Worm (Caenorhabditis elegans) whole organism, midembryonic: Measurements from ENCODE around the gene evl-18.

Experiments
- T22C8.4 ChIP-seq: fragments of 200-800 bp; sonication (Bioruptor generic); IDR thresholded peaks from 2 replicates; pipeline ENCODE4 v1.3.6; 2022; ENCODE audit warnings: missing genetic modification characterization, missing compliant biosample characterization
- cog-1 ChIP-seq: sonication (generic microtip); optimal IDR thresholded peaks from 2 replicates; lab custom pipeline; 2016; ENCODE audit warnings: missing genetic modification characterization, missing compliant biosample characterization
- flt-1 ChIP-seq: fragments of 200-800 bp; sonication (Bioruptor generic); IDR thresholded peaks from 2 replicates; pipeline ENCODE4 v1.3.6; 2022; ENCODE audit warnings: missing genetic modification characterization, missing compliant biosample characterization
- klf-2 ChIP-seq: fragments of 200-800 bp; sonication (Bioruptor generic); conservative IDR thresholded peaks from 2 replicates; pipeline ENCODE4 v1.3.6; 2022; ENCODE audit warnings: missing genetic modification reagents, missing genetic modification characterization, missing compliant biosample characterization
- med-1 ChIP-seq: sonication (generic microtip); optimal IDR thresholded peaks from 2 replicates; lab custom pipeline; 2017; ENCODE audit warnings: missing genetic modification characterization, mild to moderate bottlenecking, missing compliant biosample characterization, antibody characterized with exemption, missing genetic modification reagents; ENCODE audit not compliant: insufficient read depth
- ref-1 ChIP-seq: fragments of 200-800 bp; sonication (Bioruptor generic); conservative IDR thresholded peaks from 2 replicates; pipeline ENCODE4 v1.3.6; 2022; ENCODE audit warnings: missing genetic modification reagents, missing genetic modification characterization, missing compliant biosample characterization
- tab-1 ChIP-seq: fragments of 200-800 bp; sonication (Bioruptor generic); IDR thresholded peaks from 2 replicates; pipeline ENCODE4 v1.3.6; 2022; ENCODE audit warnings: missing genetic modification characterization, missing compliant biosample characterization
- ztf-23 ChIP-seq: fragments of 200-800 bp; sonication (Bioruptor generic); IDR thresholded peaks from 2 replicates; pipeline ENCODE4 v1.3.6; 2022; ENCODE audit warnings: missing genetic modification reagents, missing genetic modification characterization, missing compliant biosample characterization
- ztf-29 ChIP-seq: fragments of 200-800 bp; sonication (Bioruptor generic); IDR thresholded peaks from 2 replicates; pipeline ENCODE4 v1.3.6; 2022; ENCODE audit warnings: missing genetic modification reagents, missing genetic modification characterization, missing compliant biosample characterization

The evl-18 gene

DNA sequence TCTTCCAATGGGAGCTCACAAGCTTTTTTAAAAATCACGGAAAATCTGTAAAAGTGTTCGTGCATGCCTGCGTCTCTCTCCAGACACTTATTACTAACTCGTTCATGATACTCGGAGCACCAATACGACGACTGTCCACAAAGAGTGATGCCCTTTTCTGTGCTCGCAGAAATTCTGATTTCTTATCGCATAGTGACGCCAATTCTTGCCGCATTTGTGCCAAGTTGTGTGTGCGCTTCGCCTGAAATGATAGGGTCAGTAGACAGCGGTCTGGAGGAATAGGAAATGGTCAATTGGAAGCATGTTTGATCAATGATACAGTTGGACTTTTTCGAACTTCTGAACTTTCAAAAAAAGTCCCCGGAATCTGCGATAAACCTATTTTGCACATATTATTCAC lies 29.2 kb upstream of the evl-18 start:
- TF ChIP-seq med-1 (GFP tag; lab: Kevin White, UChicago): no peak

DNA sequence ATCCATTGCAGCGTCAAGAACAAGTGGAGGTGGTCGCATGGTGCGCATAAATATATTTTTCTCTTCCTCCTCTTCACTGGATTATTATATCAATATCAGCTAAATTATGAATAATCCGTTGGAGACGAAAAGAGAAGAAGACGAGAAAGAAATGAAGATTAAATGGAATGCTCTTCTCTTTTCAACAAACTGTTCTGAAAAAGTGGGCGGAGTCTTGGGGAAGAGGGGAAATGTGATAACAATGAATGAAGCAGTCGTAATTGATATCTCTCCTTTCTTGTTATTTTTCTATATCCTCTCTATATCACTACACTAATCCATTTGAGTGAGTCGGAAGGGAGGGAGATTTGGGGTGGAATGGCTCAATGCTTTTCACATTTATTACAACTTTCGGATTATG lies 24.5 kb upstream of the evl-18 start, which contains the start of gene arcp-1:
Gene arcp-1, minus strand, starts transcription at position 101 of the 400 bp plus-strand sequence.
- no peak for TF ChIP-seq tab-1 (GFP tag; lab: Robert Waterston, UW)
- no peak for TF ChIP-seq ztf-29
- TF ChIP-seq klf-2 (GFP tag; lab: Robert Waterston, UW): no peak
- no peak for TF ChIP-seq med-1 (GFP tag; lab: Kevin White, UChicago)
- TF ChIP-seq ztf-23 (GFP tag; lab: Robert Waterston, UW): no peak
- no peak for TF ChIP-seq ref-1

DNA sequence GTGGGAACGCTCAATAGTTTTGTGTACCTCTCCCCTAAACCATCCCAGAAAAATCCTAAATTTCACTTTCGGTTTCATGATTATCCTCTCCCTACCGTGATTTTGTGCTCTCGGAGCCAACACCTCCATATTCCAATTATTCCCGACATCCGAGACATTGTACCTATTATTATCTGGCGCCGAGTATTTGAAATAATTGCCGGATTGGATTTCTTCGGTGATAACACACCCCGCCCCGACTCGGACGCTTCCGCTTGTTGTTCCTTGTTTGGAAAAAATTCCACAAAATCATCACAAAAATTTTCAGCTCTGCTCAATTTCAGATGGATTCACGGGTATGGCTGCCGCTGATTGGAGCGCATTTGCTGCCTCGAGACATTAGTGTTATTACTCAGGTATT lies 10.3 kb upstream of the evl-18 start, which contains the start of gene lin-48:
Gene lin-48, plus strand, starts transcription at position 301 of the 400 bp plus-strand sequence.
- TF ChIP-seq ref-1: 0 out of 2 replicates have a peak, but pooled peaks have one; percentile 2
- no peak for TF ChIP-seq flt-1 (GFP tag; lab: Robert Waterston, UW)

DNA sequence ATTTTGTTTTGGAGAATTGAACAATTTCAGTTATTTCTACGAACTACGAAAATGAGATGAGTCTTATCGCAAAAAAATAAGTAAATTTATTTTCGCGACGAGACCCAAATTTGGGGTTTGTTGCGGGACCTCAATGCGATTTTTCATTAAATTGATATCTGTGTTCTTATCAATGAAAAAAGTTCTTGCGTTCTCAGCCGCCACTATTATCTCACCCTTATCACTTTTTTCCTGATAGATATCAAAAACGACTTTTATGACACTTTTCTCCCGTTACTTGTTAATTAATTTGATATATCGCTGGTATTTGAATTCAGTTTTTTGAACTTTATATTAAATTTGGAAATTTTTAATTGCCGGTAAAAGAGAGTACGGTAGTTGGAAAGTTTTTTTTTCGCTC lies 8.5 kb upstream of the evl-18 start:
- TF ChIP-seq med-1 (GFP tag; lab: Kevin White, UChicago) (no peak), klf-2 (GFP tag; lab: Robert Waterston, UW) (no peak), flt-1 (GFP tag; lab: Robert Waterston, UW) (no peak), T22C8.4 (GFP tag; lab: Robert Waterston, UW) (no peak), ztf-23 (GFP tag; lab: Robert Waterston, UW) (no peak), ref-1 (no peak), tab-1 (GFP tag; lab: Robert Waterston, UW) (no peak), cog-1 (tag; lab: Kevin White, UChicago) (no peak), ztf-29 (no peak)

DNA sequence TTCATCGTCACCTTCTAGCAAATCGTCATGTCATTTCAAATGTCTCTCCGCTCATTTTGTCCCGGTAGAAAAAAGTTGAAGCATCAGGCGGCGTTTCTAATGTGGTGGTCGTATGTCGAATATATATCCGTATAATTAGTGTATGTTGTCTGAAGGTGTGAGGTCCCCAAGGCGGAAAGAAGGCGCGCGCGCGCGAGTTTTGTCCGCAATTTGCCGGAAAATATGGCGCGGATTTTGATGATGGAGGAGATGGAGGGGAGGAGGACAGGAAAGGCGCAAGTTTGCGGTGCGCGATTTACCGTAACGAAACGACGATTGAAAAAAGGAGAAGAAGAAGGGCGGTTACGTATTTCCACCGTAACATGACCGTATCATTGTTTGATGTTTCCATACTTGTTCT lies 7.3 kb upstream of the evl-18 start:
- no peak for TF ChIP-seq flt-1 (GFP tag; lab: Robert Waterston, UW)
- TF ChIP-seq cog-1 (tag; lab: Kevin White, UChicago): no peak
- no peak for TF ChIP-seq ref-1
- no peak for TF ChIP-seq tab-1 (GFP tag; lab: Robert Waterston, UW)
- no peak for TF ChIP-seq T22C8.4 (GFP tag; lab: Robert Waterston, UW)
- no peak for TF ChIP-seq ztf-29
- no peak for TF ChIP-seq ztf-23 (GFP tag; lab: Robert Waterston, UW)
- no peak for TF ChIP-seq klf-2 (GFP tag; lab: Robert Waterston, UW)
- no peak for TF ChIP-seq med-1 (GFP tag; lab: Kevin White, UChicago)

DNA sequence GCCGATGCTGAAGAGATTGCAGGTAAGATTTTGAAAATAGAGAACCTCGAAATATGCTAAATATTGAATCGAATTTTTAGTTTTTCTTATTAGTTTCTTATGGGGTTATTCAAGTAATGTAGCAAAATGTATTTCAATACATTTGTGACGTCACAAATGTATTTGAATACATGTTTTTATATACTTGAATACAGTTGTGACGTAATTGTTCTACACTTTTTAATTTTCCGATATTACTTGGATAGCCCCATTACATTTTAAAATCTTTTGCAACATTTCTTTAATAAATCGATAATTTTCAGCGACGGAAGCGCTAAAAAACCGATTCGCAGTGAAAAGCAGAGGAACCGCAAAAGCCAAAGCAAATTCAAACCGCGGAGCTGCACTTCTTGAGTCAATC lies 3.5 kb upstream of the evl-18 start:
- TF ChIP-seq ztf-23 (GFP tag; lab: Robert Waterston, UW) (no peak), ztf-29 (no peak), klf-2 (GFP tag; lab: Robert Waterston, UW) (no peak), flt-1 (GFP tag; lab: Robert Waterston, UW) (no peak), T22C8.4 (GFP tag; lab: Robert Waterston, UW) (no peak), med-1 (GFP tag; lab: Kevin White, UChicago) (no peak), cog-1 (tag; lab: Kevin White, UChicago) (no peak), tab-1 (GFP tag; lab: Robert Waterston, UW) (no peak), ref-1 (no peak)

DNA sequence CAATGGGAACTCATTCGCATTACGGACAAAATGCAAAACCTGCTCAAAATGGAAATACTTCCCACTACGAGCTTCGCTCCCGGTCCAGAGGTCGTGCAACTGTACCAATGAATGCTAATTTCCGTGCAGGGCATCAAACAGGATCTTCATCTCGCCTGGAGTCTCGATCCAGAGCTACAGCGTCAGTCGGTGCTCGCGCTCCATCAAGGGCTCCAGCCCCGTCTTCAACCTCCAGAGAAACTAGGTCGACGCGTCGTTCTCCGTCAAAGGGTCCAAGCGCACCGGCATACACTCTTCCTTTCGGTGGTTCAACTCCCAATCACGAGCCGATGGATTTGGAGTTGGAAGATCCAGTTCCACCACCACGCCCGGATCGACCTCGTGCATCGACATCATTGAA lies 2.9 kb upstream of the evl-18 start:
- no peak for TF ChIP-seq tab-1 (GFP tag; lab: Robert Waterston, UW)
- no peak for TF ChIP-seq cog-1 (tag; lab: Kevin White, UChicago)
- no peak for TF ChIP-seq T22C8.4 (GFP tag; lab: Robert Waterston, UW)
- no peak for TF ChIP-seq ref-1
- no peak for TF ChIP-seq ztf-23 (GFP tag; lab: Robert Waterston, UW)
- TF ChIP-seq med-1 (GFP tag; lab: Kevin White, UChicago): no peak
- TF ChIP-seq ztf-29: no peak

DNA sequence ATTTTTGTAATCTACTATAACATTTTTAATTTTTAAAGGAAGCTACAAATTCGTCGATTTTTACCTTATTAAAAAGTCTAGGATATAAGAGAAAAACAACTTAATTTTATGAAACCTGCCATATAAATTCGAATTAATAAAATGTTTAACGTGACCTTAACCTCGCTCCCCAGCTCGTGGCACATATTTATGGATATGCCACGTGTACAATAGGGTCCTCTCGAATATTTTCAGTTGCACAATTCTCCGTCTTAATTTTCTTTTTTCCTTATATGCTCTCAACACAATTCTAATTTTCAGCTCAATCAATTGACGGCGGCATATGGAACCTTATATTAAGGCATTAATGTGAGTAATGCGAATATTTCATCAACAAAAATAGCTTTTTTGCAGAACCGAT lies 1.5 kb upstream of the evl-18 start, which contains the start of gene F34D10.4:
Gene F34D10.4, plus strand, starts transcription at position 301 of the 400 bp plus-strand sequence.
- TF ChIP-seq T22C8.4 (GFP tag; lab: Robert Waterston, UW): no peak
- no peak for TF ChIP-seq ref-1
- no peak for TF ChIP-seq flt-1 (GFP tag; lab: Robert Waterston, UW)
- no peak for TF ChIP-seq ztf-29
- TF ChIP-seq tab-1 (GFP tag; lab: Robert Waterston, UW): no peak
- TF ChIP-seq klf-2 (GFP tag; lab: Robert Waterston, UW): no peak
- TF ChIP-seq ztf-23 (GFP tag; lab: Robert Waterston, UW): no peak
- TF ChIP-seq med-1 (GFP tag; lab: Kevin White, UChicago): no peak
- TF ChIP-seq cog-1 (tag; lab: Kevin White, UChicago): no peak

DNA sequence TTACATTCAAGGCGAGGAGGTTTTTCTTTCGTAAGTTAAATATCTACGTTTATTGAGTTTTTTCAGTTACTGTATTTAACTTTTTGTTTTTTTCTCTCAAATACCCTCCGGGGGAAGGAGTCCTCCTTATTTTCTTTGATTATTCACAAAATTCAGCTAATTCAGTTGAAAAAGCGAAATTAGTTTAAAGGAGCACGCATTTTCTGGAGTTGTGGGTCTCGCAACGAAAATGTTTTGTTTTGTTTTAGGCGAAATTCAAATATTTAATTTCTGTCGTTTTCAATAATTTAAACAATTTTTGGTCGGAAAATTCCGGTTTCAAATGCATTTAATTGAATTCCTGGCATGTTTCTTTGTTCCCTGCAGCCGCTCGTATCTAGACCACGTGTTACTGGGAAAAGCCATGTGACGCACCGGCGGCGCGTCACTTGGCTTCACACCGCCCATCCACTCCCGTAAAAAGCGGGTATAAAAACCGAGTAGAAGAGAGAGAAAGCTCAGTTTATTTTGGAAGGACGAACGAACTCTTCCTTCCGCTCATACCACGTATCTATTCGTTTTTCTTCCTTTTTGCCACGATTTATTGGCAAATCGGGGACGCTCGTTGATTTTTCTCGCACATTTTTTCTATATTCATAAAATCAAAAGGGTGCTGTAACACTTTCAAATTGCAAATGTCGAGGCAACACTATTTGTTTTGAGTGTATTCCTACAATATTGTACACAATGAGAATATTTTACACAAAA lies 843 bp upstream of the evl-18 start:
- TF ChIP-seq med-1 (GFP tag; lab: Kevin White, UChicago) (no peak), klf-2 (GFP tag; lab: Robert Waterston, UW) (no peak), cog-1 (tag; lab: Kevin White, UChicago) (no peak), tab-1 (GFP tag; lab: Robert Waterston, UW) (no peak), ref-1 (no peak)

DNA sequence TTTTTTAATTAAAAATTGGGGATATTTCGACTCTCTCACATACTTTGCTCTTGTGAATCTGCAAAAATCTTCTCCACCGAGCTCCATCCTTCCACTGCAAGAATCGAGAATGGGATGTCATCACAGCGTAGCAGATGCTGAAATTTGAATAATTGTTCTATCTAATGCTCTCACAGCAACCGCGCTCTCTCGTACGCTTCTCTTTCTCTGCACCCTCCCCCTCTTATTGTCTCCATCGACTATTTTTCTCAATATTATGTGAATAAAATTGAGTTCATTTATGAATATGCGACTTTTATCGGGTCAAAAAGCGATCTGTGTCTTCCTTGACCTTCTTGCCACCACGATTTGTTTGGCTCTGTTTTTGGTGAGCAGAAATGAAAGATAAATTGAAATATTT lies 832 bp downstream of the evl-18 start, which contains the start of gene F34D10.3:
Gene F34D10.3, plus strand, starts transcription at position 249 of the 400 bp plus-strand sequence.
- TF ChIP-seq tab-1 (GFP tag; lab: Robert Waterston, UW) (no peak), flt-1 (GFP tag; lab: Robert Waterston, UW) (no peak), ref-1 (no peak), med-1 (GFP tag; lab: Kevin White, UChicago) (no peak), ztf-29 (no peak), T22C8.4 (GFP tag; lab: Robert Waterston, UW) (no peak), klf-2 (GFP tag; lab: Robert Waterston, UW) (no peak), ztf-23 (GFP tag; lab: Robert Waterston, UW) (no peak), cog-1 (tag; lab: Kevin White, UChicago) (no peak)
